Worm (Caenorhabditis elegans) whole organism, L2 larva: ENCODE measurements around the gene C35A5.5.

Source experiments
- C34F6.9 ChIP-seq: fragments of 150-350 bp; optimal IDR thresholded peaks from 2 replicates; lab custom pipeline; 2014; ENCODE audit warnings: missing biosample characterization, missing genetic modification characterization
- F13H6.1 ChIP-seq: sonication (generic microtip); optimal IDR thresholded peaks from 2 replicates; lab custom pipeline; 2016; ENCODE audit warnings: missing genetic modification characterization, missing compliant biosample characterization
- R02D3.7 ChIP-seq: fragments of 150-350 bp; optimal IDR thresholded peaks from 2 replicates; lab custom pipeline; 2014; ENCODE audit warnings: missing biosample characterization, missing genetic modification characterization
- Y55F3AM.14 ChIP-seq: fragments of 200-800 bp; sonication (Bioruptor generic); optimal IDR thresholded peaks from 2 replicates; lab custom pipeline; 2018; ENCODE audit warnings: mild to moderate bottlenecking, missing genetic modification characterization, missing compliant biosample characterization
- ZK546.5 ChIP-seq: sonication (generic microtip); optimal IDR thresholded peaks from 2 replicates; lab custom pipeline; 2017; ENCODE audit warnings: missing biosample characterization, missing genetic modification characterization
- alr-1 ChIP-seq: fragments of 150-350 bp; optimal IDR thresholded peaks from 2 replicates; lab custom pipeline; 2014; ENCODE audit warnings: missing biosample characterization, missing genetic modification characterization
- aly-2 ChIP-seq: fragments of 150-350 bp; optimal IDR thresholded peaks from 2 replicates; lab custom pipeline; 2014; ENCODE audit warnings: missing biosample characterization, missing genetic modification characterization
- ama-1 ChIP-seq: fragments of 150-350 bp; optimal IDR thresholded peaks from 2 replicates; lab custom pipeline; 2018; ENCODE audit warnings: inconsistent platforms
- blmp-1 ChIP-seq: sonication (generic microtip); optimal IDR thresholded peaks from 2 replicates; lab custom pipeline; 2017; ENCODE audit warnings: missing genetic modification characterization, mild to moderate bottlenecking, missing compliant biosample characterization, antibody characterized with exemption, moderate library complexity; ENCODE audit not compliant: insufficient read depth
- ceh-16 ChIP-seq: fragments of 150-350 bp; optimal IDR thresholded peaks from 2 replicates; lab custom pipeline; 2014; ENCODE audit warnings: missing biosample characterization, missing genetic modification characterization
- ceh-82 ChIP-seq: fragments of 150-350 bp; optimal IDR thresholded peaks from 2 replicates; lab custom pipeline; 2014; ENCODE audit warnings: missing biosample characterization, missing genetic modification characterization
- crh-2 ChIP-seq: sonication (generic microtip); optimal IDR thresholded peaks from 2 replicates; lab custom pipeline; 2017; ENCODE audit warnings: missing biosample characterization, missing genetic modification characterization
- dmd-4 ChIP-seq: sonication (generic microtip); optimal IDR thresholded peaks from 2 replicates; lab custom pipeline; 2017; ENCODE audit warnings: missing biosample characterization, missing genetic modification characterization
- elt-1 ChIP-seq: fragments of 150-350 bp; optimal IDR thresholded peaks from 2 replicates; lab custom pipeline; 2014; ENCODE audit warnings: missing biosample characterization, missing genetic modification characterization
- elt-3 ChIP-seq: sonication (generic microtip); optimal IDR thresholded peaks from 2 replicates; lab custom pipeline; 2017; ENCODE audit warnings: missing biosample characterization, missing genetic modification characterization
- fos-1 ChIP-seq: fragments of 150-350 bp; optimal IDR thresholded peaks from 2 replicates; lab custom pipeline; 2014; ENCODE audit warnings: missing biosample characterization, missing genetic modification characterization
- gmeb-1 ChIP-seq: fragments of 150-350 bp; optimal IDR thresholded peaks from 2 replicates; lab custom pipeline; 2014; ENCODE audit warnings: missing biosample characterization, missing genetic modification characterization
- lin-11 ChIP-seq: fragments of 150-350 bp; sonication (generic microtip); optimal IDR thresholded peaks from 2 replicates; lab custom pipeline; 2014; ENCODE audit warnings: missing biosample characterization, missing genetic modification characterization, inconsistent platforms, mixed read lengths
- lin-13 ChIP-seq: fragments of 150-350 bp; optimal IDR thresholded peaks from 2 replicates; lab custom pipeline; 2014; ENCODE audit warnings: missing biosample characterization, missing genetic modification reagents, missing genetic modification characterization
- lin-39 ChIP-seq: fragments of 150-350 bp; optimal IDR thresholded peaks from 2 replicates; lab custom pipeline; 2014; ENCODE audit warnings: missing biosample characterization, missing genetic modification reagents, missing genetic modification characterization
- mab-5 ChIP-seq: fragments of 150-350 bp; optimal IDR thresholded peaks from 2 replicates; lab custom pipeline; 2014; ENCODE audit warnings: missing biosample characterization, missing genetic modification characterization
- mbf-1 ChIP-seq: sonication (generic microtip); optimal IDR thresholded peaks from 2 replicates; lab custom pipeline; 2017; ENCODE audit warnings: missing biosample characterization, missing genetic modification characterization
- mdl-1 ChIP-seq, 2 experiments: fragments of 150-350 bp in 1 of 2; sonication (generic microtip) in 1 of 2; optimal IDR thresholded peaks; 2 replicates each; lab custom pipeline; 2017; ENCODE audit warnings: missing biosample characterization in 2 of 2, missing genetic modification characterization in 2 of 2
- nhr-10 ChIP-seq: sonication (generic microtip); optimal IDR thresholded peaks from 2 replicates; lab custom pipeline; 2017; ENCODE audit warnings: missing biosample characterization, missing genetic modification characterization
- nhr-11 ChIP-seq: fragments of 150-350 bp; optimal IDR thresholded peaks from 2 replicates; lab custom pipeline; 2014; ENCODE audit warnings: missing biosample characterization, missing genetic modification characterization
- nhr-12 ChIP-seq: fragments of 150-350 bp; optimal IDR thresholded peaks from 2 replicates; lab custom pipeline; 2014; ENCODE audit warnings: missing biosample characterization, missing genetic modification characterization
- nhr-21 ChIP-seq: fragments of 150-350 bp; optimal IDR thresholded peaks from 2 replicates; lab custom pipeline; 2014; ENCODE audit warnings: missing biosample characterization, missing genetic modification characterization
- nhr-23 ChIP-seq: fragments of 150-350 bp; optimal IDR thresholded peaks from 2 replicates; lab custom pipeline; 2014; ENCODE audit warnings: missing biosample characterization, missing genetic modification reagents, missing genetic modification characterization
- nhr-237 ChIP-seq: fragments of 150-350 bp; optimal IDR thresholded peaks from 2 replicates; lab custom pipeline; 2014; ENCODE audit warnings: missing biosample characterization, missing genetic modification characterization
- nhr-25 ChIP-seq: fragments of 150-350 bp; sonication (generic microtip); optimal IDR thresholded peaks from 3 replicates; lab custom pipeline; 2014; ENCODE audit warnings: missing biosample characterization, missing genetic modification characterization
- nhr-6 ChIP-seq: fragments of 150-350 bp; optimal IDR thresholded peaks from 2 replicates; lab custom pipeline; 2014; ENCODE audit warnings: missing biosample characterization, missing genetic modification characterization
- nhr-77 ChIP-seq: fragments of 150-350 bp; optimal IDR thresholded peaks from 2 replicates; lab custom pipeline; 2014; ENCODE audit warnings: missing biosample characterization, missing genetic modification characterization
- peb-1 ChIP-seq: fragments of 150-350 bp; optimal IDR thresholded peaks from 2 replicates; lab custom pipeline; 2014; ENCODE audit warnings: missing biosample characterization, missing genetic modification characterization
- sem-4 ChIP-seq: fragments of 150-350 bp; optimal IDR thresholded peaks from 2 replicates; lab custom pipeline; 2014; ENCODE audit warnings: missing biosample characterization, missing genetic modification reagents, missing genetic modification characterization
- skn-1 ChIP-seq: sonication (generic microtip); optimal IDR thresholded peaks from 2 replicates; lab custom pipeline; 2017; ENCODE audit warnings: missing biosample characterization, missing genetic modification characterization
- sma-3 ChIP-seq: sonication (generic microtip); optimal IDR thresholded peaks from 2 replicates; lab custom pipeline; 2016; ENCODE audit warnings: missing genetic modification reagents, missing genetic modification characterization, missing compliant biosample characterization
- sma-9 ChIP-seq, 2 experiments: fragments of 150-350 bp in 1 of 2; sonication (generic microtip) in 1 of 2; optimal IDR thresholded peaks; 2 replicates each; lab custom pipeline; 2014 to 2016; ENCODE audit warnings: missing genetic modification characterization in 2 of 2, mild to moderate bottlenecking in 1 of 2, missing biosample characterization in 1 of 2, missing compliant biosample characterization in 1 of 2, missing genetic modification reagents in 1 of 2, moderate library complexity in 1 of 2
- snpc-4 ChIP-seq: fragments of 150-350 bp; optimal IDR thresholded peaks from 2 replicates; lab custom pipeline; 2014; ENCODE audit warnings: missing biosample characterization, missing genetic modification characterization
- unc-39 ChIP-seq: fragments of 150-350 bp; optimal IDR thresholded peaks from 2 replicates; lab custom pipeline; 2014; ENCODE audit warnings: missing biosample characterization, missing genetic modification characterization
- unc-55 ChIP-seq: fragments of 150-350 bp; sonication (generic microtip); optimal IDR thresholded peaks from 3 replicates; lab custom pipeline; 2014; ENCODE audit warnings: missing biosample characterization, missing genetic modification reagents, missing genetic modification characterization
- unc-62 ChIP-seq: fragments of 150-350 bp; optimal IDR thresholded peaks from 2 replicates; lab custom pipeline; 2014; ENCODE audit warnings: missing biosample characterization, missing genetic modification reagents, missing genetic modification characterization
- zag-1 ChIP-seq: fragments of 150-350 bp; optimal IDR thresholded peaks from 2 replicates; lab custom pipeline; 2014; ENCODE audit warnings: missing biosample characterization, missing genetic modification characterization
- ztf-1 ChIP-seq: fragments of 200-800 bp; sonication (Bioruptor generic); conservative IDR thresholded peaks from 2 replicates; pipeline ENCODE4 v1.3.6; 2022; ENCODE audit warnings: missing genetic modification characterization, missing compliant biosample characterization
- ztf-11 ChIP-seq: sonication (generic microtip); optimal IDR thresholded peaks from 2 replicates; lab custom pipeline; 2017; ENCODE audit warnings: missing biosample characterization, missing genetic modification characterization
- ztf-4 ChIP-seq: fragments of 150-350 bp; optimal IDR thresholded peaks from 2 replicates; lab custom pipeline; 2014; ENCODE audit warnings: missing biosample characterization, missing genetic modification characterization

The C35A5.5 gene

ce11 chrV:10549717-10550116 is 44.1 kb downstream of the C35A5.5 start, which contains the start of gene F32G8.2:
TSS of gene F32G8.2 (plus strand) at chrV:10550017.
- no peak for TF ChIP-seq zag-1 (tag; lab: Kevin White, UChicago)
- TF ChIP-seq nhr-77 (tag; lab: Kevin White, UChicago): no peak
- no peak for TF ChIP-seq sma-9 (GFP tag; optimal IDR thresholded peaks at IDR 0.05; lab: Kevin White, UChicago)
- no peak for TF ChIP-seq sma-9 (tag; optimal IDR thresholded peaks at IDR 0.05; lab: Kevin White, UChicago)
- no peak for TF ChIP-seq peb-1 (tag; lab: Kevin White, UChicago)
- no peak for TF ChIP-seq ama-1 (lab: Kevin White, UChicago)
- TF ChIP-seq lin-39 (tag; lab: Kevin White, UChicago): no peak
- TF ChIP-seq nhr-12: no peak
- TF ChIP-seq nhr-10 (tag; lab: Kevin White, UChicago): no peak
- TF ChIP-seq mdl-1 (tag; optimal IDR thresholded peaks at IDR 0.05; lab: Kevin White, UChicago): no peak
- TF ChIP-seq gmeb-1 (tag; lab: Kevin White, UChicago): no peak
- TF ChIP-seq elt-1 (tag; lab: Kevin White, UChicago): no peak
- TF ChIP-seq ceh-82 (tag; lab: Kevin White, UChicago): no peak
- no peak for TF ChIP-seq nhr-237
- no peak for TF ChIP-seq ZK546.5 (tag; lab: Kevin White, UChicago)
- no peak for TF ChIP-seq sem-4 (tag; lab: Kevin White, UChicago)
- no peak for TF ChIP-seq aly-2 (tag; lab: Kevin White, UChicago)
- no peak for TF ChIP-seq ztf-4 (tag; lab: Kevin White, UChicago)
- no peak for TF ChIP-seq F13H6.1 (tag; lab: Kevin White, UChicago)

- TF ChIP-seq mbf-1 (tag; lab: Kevin White, UChicago) (no peak), ceh-16 (tag; lab: Kevin White, UChicago) (no peak), ztf-1 (GFP tag; lab: Robert Waterston, UW) (no peak), unc-62 (GFP tag; lab: Kevin White, UChicago) (no peak), C34F6.9 (tag; lab: Kevin White, UChicago) (no peak), nhr-12 (no peak), nhr-6 (tag; lab: Kevin White, UChicago) (no peak), nhr-11 (tag; lab: Kevin White, UChicago) (no peak)
- TF ChIP-seq, all 48 proteins: peak for 0
Measured at ce11 chrV:10555239-10555638, 49.6 kb downstream of the C35A5.5 start, which contains the start of gene F32G8.3. TSS of gene F32G8.3 (minus strand) at chrV:10555339.

ce11 chrV:10556362-10556761 is 50.7 kb downstream of the C35A5.5 start:
- TF ChIP-seq C34F6.9 (tag; lab: Kevin White, UChicago): no peak
- TF ChIP-seq sma-3 (GFP tag; lab: Kevin White, UChicago): peak; percentile 54
- no peak for TF ChIP-seq blmp-1 (tag; lab: Kevin White, UChicago)
- TF ChIP-seq Y55F3AM.14: no peak
- TF ChIP-seq nhr-10 (tag; lab: Kevin White, UChicago): no peak
- no peak for TF ChIP-seq nhr-77 (tag; lab: Kevin White, UChicago)

ce11 chrV:10557094-10557493 is 51.4 kb downstream of the C35A5.5 start:
- TF ChIP-seq nhr-25 (tag; lab: Kevin White, UChicago): no peak
- no peak for TF ChIP-seq lin-13 (GFP tag; lab: Kevin White, UChicago)
- no peak for TF ChIP-seq lin-39 (tag; lab: Kevin White, UChicago)
- TF ChIP-seq alr-1 (tag; lab: Kevin White, UChicago): no peak
- no peak for TF ChIP-seq ama-1 (lab: Kevin White, UChicago)
- no peak for TF ChIP-seq zag-1 (tag; lab: Kevin White, UChicago)
- no peak for TF ChIP-seq F13H6.1 (tag; lab: Kevin White, UChicago)
- TF ChIP-seq unc-55 (GFP tag; lab: Kevin White, UChicago): no peak
- TF ChIP-seq fos-1: peak; percentile 7
- no peak for TF ChIP-seq dmd-4
- no peak for TF ChIP-seq aly-2 (tag; lab: Kevin White, UChicago)
- no peak for TF ChIP-seq ceh-82 (tag; lab: Kevin White, UChicago)
- TF ChIP-seq nhr-77 (tag; lab: Kevin White, UChicago): no peak
- TF ChIP-seq lin-11 (tag; lab: Kevin White, UChicago): no peak
- no peak for TF ChIP-seq R02D3.7 (tag; lab: Kevin White, UChicago)
- TF ChIP-seq elt-3: no peak
- no peak for TF ChIP-seq ztf-4 (tag; lab: Kevin White, UChicago)
- TF ChIP-seq peb-1 (tag; lab: Kevin White, UChicago): no peak
- no peak for TF ChIP-seq mab-5 (tag; lab: Kevin White, UChicago)
- no peak for TF ChIP-seq unc-62 (GFP tag; lab: Kevin White, UChicago)
- no peak for TF ChIP-seq skn-1 (tag; lab: Kevin White, UChicago)
- TF ChIP-seq sma-3 (GFP tag; lab: Kevin White, UChicago): peak; percentile 63
- no peak for TF ChIP-seq nhr-11 (tag; lab: Kevin White, UChicago)
- no peak for TF ChIP-seq ZK546.5 (tag; lab: Kevin White, UChicago)
- TF ChIP-seq Y55F3AM.14: no peak
- TF ChIP-seq nhr-237: no peak
- no peak for TF ChIP-seq unc-39 (tag; lab: Kevin White, UChicago)
- no peak for TF ChIP-seq elt-1 (tag; lab: Kevin White, UChicago)
- TF ChIP-seq snpc-4: no peak
- peak; percentile 24 for TF ChIP-seq nhr-21 (tag; lab: Kevin White, UChicago)
- TF ChIP-seq sem-4 (tag; lab: Kevin White, UChicago): no peak
- no peak for TF ChIP-seq nhr-23
- TF ChIP-seq blmp-1 (tag; lab: Kevin White, UChicago): peak; percentile 3
- no peak for TF ChIP-seq gmeb-1 (tag; lab: Kevin White, UChicago)
- peak; percentile 1 for TF ChIP-seq crh-2 (tag; lab: Kevin White, UChicago)
- TF ChIP-seq ztf-11 (tag; lab: Kevin White, UChicago): no peak
